Worm (Caenorhabditis elegans): ENCODE measurements around the gene lig-4.

lig-4 gene

DNA sequence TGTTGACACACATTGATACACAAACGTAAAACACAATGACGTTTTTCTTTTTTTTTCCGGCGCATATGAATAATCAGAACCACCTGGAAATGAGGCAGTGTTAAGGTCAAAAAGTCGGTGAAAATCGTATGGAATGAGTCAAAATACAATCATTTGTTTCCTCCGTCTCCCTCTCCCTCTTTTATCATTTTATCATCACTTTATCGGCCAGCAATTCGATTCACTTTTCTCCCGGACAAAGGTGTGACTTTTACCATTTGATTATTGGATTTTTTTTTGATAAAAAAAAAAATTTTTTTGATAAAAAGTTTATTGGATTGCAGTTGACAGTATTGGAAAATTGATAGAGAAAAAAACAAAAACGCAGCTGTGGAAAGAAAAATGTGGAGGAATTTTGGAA is 42.3 kb upstream of the lig-4 start (continued):
- no peak for TF ChIP-seq mes-2 (tag; optimal IDR thresholded peaks at IDR 0.05; ENCODE audit: poor library complexity, severe bottlenecking)
- peak in 1 of 2 experiments; percentile 36 for TF ChIP-seq daf-16 (GFP tag; optimal IDR thresholded peaks at IDR 0.05)
- TF ChIP-seq daf-16 (tag; optimal IDR thresholded peaks at IDR 0.05), result no peak
- TF ChIP-seq saeg-2 (GFP tag; IDR thresholded peaks at IDR 0.05), result no peak
- TF ChIP-seq lin-29 (GFP tag; IDR thresholded peaks at IDR 0.05), result no peak
- TF ChIP-seq T20F7.1 (GFP tag; optimal IDR thresholded peaks at IDR 0.05), result no peak
- TF ChIP-seq arid-1 (GFP tag; conservative IDR thresholded peaks at IDR 0.05), result no peak
- no peak for TF ChIP-seq ztf-7 (tag; optimal IDR thresholded peaks at IDR 0.05)
- 0 out of 2 replicates have a peak, but pooled peaks have one; percentile 30 for TF ChIP-seq T26A8.4 (GFP tag; IDR thresholded peaks at IDR 0.05)
- no peak for TF ChIP-seq jun-1 (tag; optimal IDR thresholded peaks at IDR 0.05)
- TF ChIP-seq lin-1 (GFP tag; IDR thresholded peaks at IDR 0.05), result peak; percentile 69; the same call in 1 of the 2 replicates
- TF ChIP-seq hlh-11 (tag; optimal IDR thresholded peaks at IDR 0.05), result peak; percentile 79
- no peak for TF ChIP-seq lir-3 (tag; optimal IDR thresholded peaks at IDR 0.05)
- no peak for TF ChIP-seq nhr-42 (GFP tag; IDR thresholded peaks at IDR 0.05)
- no peak for TF ChIP-seq ZK337.2 (GFP tag; IDR thresholded peaks at IDR 0.05)
- no peak for TF ChIP-seq ceh-20 (GFP tag; IDR thresholded peaks at IDR 0.05)
- TF ChIP-seq zag-1 (tag; optimal IDR thresholded peaks at IDR 0.05), result no peak
- no peak for TF ChIP-seq nhr-25 (tag; optimal IDR thresholded peaks at IDR 0.05; ENCODE audit: borderline replicate concordance, insufficient read depth)
- TF ChIP-seq nhr-28 (tag; optimal IDR thresholded peaks at IDR 0.05), result peak; percentile 66
- TF ChIP-seq R02D3.7 (tag; optimal IDR thresholded peaks at IDR 0.05), result no peak
- TF ChIP-seq sdz-12 (GFP tag; optimal IDR thresholded peaks at IDR 0.05), result no peak
- no peak for TF ChIP-seq lin-13 (GFP tag; optimal IDR thresholded peaks at IDR 0.05)
- no peak for TF ChIP-seq ces-1 (GFP tag; optimal IDR thresholded peaks at IDR 0.05)
- no peak for TF ChIP-seq spr-1 (tag; optimal IDR thresholded peaks at IDR 0.05)
- TF ChIP-seq snpc-1.2 (GFP tag; IDR thresholded peaks at IDR 0.05), result no peak
- TF ChIP-seq hif-1 (tag; optimal IDR thresholded peaks at IDR 0.05), result no peak
- no peak for TF ChIP-seq F37D6.2 (tag; optimal IDR thresholded peaks at IDR 0.05)
- no peak for TF ChIP-seq egl-27 (tag; optimal IDR thresholded peaks at IDR 0.05)
- no peak for TF ChIP-seq unc-130 (GFP tag; optimal IDR thresholded peaks at IDR 0.05)
- TF ChIP-seq set-16 (GFP tag; IDR thresholded peaks at IDR 0.05), result no peak
- no peak for TF ChIP-seq Y48G9A.11 (GFP tag; IDR thresholded peaks at IDR 0.05)
- TF ChIP-seq F26F4.8 (GFP tag; conservative IDR thresholded peaks at IDR 0.05), result no peak
- TF ChIP-seq aha-1 (tag), result peak; percentile 14
- TF ChIP-seq daf-12 (tag; optimal IDR thresholded peaks at IDR 0.05), result no peak
- peak; percentile 68 for TF ChIP-seq dve-1 (tag; optimal IDR thresholded peaks at IDR 0.05; ENCODE audit: insufficient read depth)
- no peak for TF ChIP-seq nhr-41 (GFP tag; IDR thresholded peaks at IDR 0.05)
- TF ChIP-seq lim-7 (GFP tag; IDR thresholded peaks at IDR 0.05), result no peak
- peak; percentile 78 for TF ChIP-seq php-3 (GFP tag; IDR thresholded peaks at IDR 0.05)
- TF ChIP-seq duxl-1 (tag; optimal IDR thresholded peaks at IDR 0.05; ENCODE audit: poor library complexity), result no peak
- no peak for TF ChIP-seq dmd-8 (GFP tag; IDR thresholded peaks at IDR 0.05)
- TF ChIP-seq unc-62 (GFP tag; optimal IDR thresholded peaks at IDR 0.05 in 1 of 2), result no peak
- no peak for TF ChIP-seq unc-62 (tag; optimal IDR thresholded peaks at IDR 0.05)

- TF ChIP-seq unc-62 (GFP tag; optimal IDR thresholded peaks at IDR 0.05 in 1 of 2), result peak in 1 of 2 experiments; percentile 97
- TF ChIP-seq unc-62 (tag; optimal IDR thresholded peaks at IDR 0.05), result no peak
- no peak for TF ChIP-seq ceh-82 (tag; optimal IDR thresholded peaks at IDR 0.05)
Measured at ce11 chrIII:7484765-7485164, 36.5 kb upstream of the lig-4 start.

Data from whole organism, L4 larva.